Worm (Caenorhabditis elegans): ENCODE measurements around the gene srh-30.

srh-30 gene

DNA sequence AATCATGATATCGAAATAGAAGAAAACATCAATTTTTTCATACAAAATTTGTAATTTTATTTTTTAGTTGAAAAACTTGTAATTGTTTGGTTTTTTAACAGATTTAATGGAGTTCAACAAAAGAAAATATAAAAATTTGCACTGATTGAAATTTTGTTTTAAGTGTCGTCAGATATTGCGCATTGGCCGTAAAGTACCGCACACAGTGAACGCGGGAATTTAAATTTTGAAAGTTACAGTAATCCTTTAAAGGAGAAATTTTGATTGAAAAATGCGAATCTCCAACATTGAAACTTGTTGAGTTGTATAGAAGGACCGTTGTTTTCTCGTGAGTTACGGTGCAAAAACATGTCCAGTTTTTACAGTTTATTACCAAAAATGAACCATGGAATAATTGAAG is 21.4 kb upstream of the srh-30 start:
- no peak for TF ChIP-seq ztf-11 (tag; optimal IDR thresholded peaks at IDR 0.05)
- peak; percentile 7 for TF ChIP-seq pha-4 (tag; optimal IDR thresholded peaks at IDR 0.05)

DNA sequence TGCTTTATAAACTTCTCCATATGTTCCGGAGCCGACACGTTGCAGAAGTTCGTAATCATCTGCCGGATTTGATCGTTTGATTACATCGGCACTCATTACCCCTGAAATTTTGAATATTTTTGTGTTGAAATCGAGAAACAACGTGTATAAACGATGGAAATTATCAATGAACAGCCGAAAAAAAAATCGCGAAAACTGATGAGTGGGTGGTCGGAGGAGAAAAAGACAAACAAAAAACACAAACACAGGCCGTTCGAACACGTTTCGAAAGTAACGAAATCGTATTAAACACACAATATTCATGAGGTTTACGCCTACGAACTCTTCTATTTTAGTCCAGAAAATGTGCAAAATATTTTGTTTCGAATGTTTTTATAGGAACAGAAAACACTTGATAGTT is 21.0 kb upstream of the srh-30 start, which contains the start of gene gck-2:
TSS of gene gck-2 (minus strand) at position 101 of the 400 bp plus-strand sequence.
- TF ChIP-seq skn-1 (tag; optimal IDR thresholded peaks at IDR 0.05) (no peak), tbx-2 (tag; optimal IDR thresholded peaks at IDR 0.05) (no peak), ceh-16 (tag; optimal IDR thresholded peaks at IDR 0.05) (no peak), ama-1 (optimal IDR thresholded peaks at IDR 0.05) (no peak), nhr-23 (tag; optimal IDR thresholded peaks at IDR 0.05) (no peak), egl-5 (tag; optimal IDR thresholded peaks at IDR 0.05) (no peak), eor-1 (tag; optimal IDR thresholded peaks at IDR 0.05) (no peak), R02D3.7 (tag; optimal IDR thresholded peaks at IDR 0.05) (no peak), ZK546.5 (tag; optimal IDR thresholded peaks at IDR 0.05) (no peak), nhr-11 (tag; optimal IDR thresholded peaks at IDR 0.05) (no peak), fkh-10 (GFP tag; optimal IDR thresholded peaks at IDR 0.05) (no peak), hmg-11 (tag; optimal IDR thresholded peaks at IDR 0.05) (no peak), elt-1 (tag; optimal IDR thresholded peaks at IDR 0.05) (no peak), snpc-4 (tag; optimal IDR thresholded peaks at IDR 0.05) (no peak)

DNA sequence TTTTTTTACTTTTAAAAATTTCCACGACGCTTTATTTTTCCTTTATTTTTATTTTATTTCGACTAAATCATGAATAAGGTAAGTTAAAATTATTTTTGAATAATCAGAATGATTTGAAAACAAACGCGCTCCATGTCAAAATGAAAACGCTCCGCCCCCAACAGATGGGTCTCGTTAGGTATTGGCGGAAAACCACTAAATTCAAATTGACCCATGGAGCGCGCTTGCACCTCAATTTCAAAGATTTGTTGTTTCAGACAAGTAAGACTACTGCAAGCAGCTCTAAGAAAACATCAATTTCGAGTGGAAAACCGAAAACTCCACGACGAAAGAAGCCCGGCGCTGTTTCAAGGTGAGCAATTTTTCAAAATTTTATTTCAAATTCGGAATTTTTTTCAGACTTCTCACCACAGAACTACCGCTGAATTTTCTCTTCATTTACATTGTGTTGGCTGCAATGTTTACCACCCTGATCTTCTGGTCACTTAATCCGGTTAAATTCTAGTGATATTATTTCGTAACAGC is 16.4 kb upstream of the srh-30 start, which contains the start of gene ZC404.2:
TSS of gene ZC404.2 (plus strand) at position 47 of the 525 bp plus-strand sequence.
- TF ChIP-seq nhr-23 (tag; optimal IDR thresholded peaks at IDR 0.05) (no peak), ztf-4 (tag; optimal IDR thresholded peaks at IDR 0.05) (no peak), unc-62 (GFP tag; optimal IDR thresholded peaks at IDR 0.05) (no peak)

DNA sequence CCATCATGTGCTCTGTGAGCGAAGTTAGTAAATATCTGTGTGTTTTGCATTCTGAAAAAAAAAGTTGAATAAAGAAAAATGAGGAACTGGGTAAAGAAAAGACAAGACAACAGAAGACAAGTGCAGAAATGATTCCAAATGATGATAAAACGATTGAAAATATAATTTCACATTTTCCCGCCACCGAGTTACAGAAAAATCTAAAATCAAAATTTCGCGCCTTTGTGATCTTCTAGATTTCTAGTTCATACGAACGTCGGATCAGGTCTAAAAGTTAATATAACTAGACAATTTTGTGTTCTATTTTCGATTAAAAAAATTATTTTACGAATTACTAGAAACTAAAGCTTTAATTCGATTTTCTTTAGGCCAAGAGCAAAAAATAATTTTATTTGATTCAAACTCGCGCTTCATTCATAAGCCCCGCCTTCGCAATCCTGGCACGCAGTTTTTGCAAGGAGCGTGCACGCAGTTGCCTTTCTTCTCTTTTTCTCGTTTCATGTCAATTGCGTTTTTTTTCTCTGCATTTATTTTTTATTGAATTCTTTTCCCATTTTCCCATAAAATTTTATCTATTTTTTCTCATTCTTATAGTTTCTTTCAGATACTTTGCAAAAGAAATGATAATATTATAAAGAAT is 13.4 kb upstream of the srh-30 start, which contains the start of the genes spn-4 and spe-39:
TSS of gene spn-4 (minus strand) at position 51 of the 640 bp plus-strand sequence.
TSS of gene spe-39 (plus strand) at position 599 of the 640 bp plus-strand sequence.
- peak; percentile 10 for TF ChIP-seq elt-1 (tag; optimal IDR thresholded peaks at IDR 0.05)
- no peak for TF ChIP-seq ZK546.5 (tag; optimal IDR thresholded peaks at IDR 0.05)
- TF ChIP-seq egl-5 (tag; optimal IDR thresholded peaks at IDR 0.05) = peak; percentile 7
- TF ChIP-seq nfya-1 (tag; optimal IDR thresholded peaks at IDR 0.05; ENCODE audit: insufficient read depth) = peak; percentile 83
- no peak for TF ChIP-seq mdl-1 (tag; optimal IDR thresholded peaks at IDR 0.05)
- TF ChIP-seq skn-1 (tag; optimal IDR thresholded peaks at IDR 0.05) = peak; percentile 53
- peak; percentile 51 for TF ChIP-seq nhr-76 (tag; optimal IDR thresholded peaks at IDR 0.05)
- TF ChIP-seq unc-39 (tag; optimal IDR thresholded peaks at IDR 0.05) = no peak
- TF ChIP-seq fkh-2 (tag; optimal IDR thresholded peaks at IDR 0.05) = no peak
- TF ChIP-seq nhr-23 (tag; optimal IDR thresholded peaks at IDR 0.05) = peak; percentile 81
- TF ChIP-seq nhr-12 (tag; optimal IDR thresholded peaks at IDR 0.05) = no peak
- TF ChIP-seq nhr-237 (tag; optimal IDR thresholded peaks at IDR 0.05) = no peak
- TF ChIP-seq nhr-67 (tag; optimal IDR thresholded peaks at IDR 0.05) = peak; percentile 28
- TF ChIP-seq unc-62 (GFP tag; optimal IDR thresholded peaks at IDR 0.05) = no peak
- peak; percentile 47 for TF ChIP-seq snpc-4 (tag; optimal IDR thresholded peaks at IDR 0.05)
- TF ChIP-seq elt-2 (tag; optimal IDR thresholded peaks at IDR 0.05) = peak; percentile 32
- peak; percentile 10 for TF ChIP-seq lsy-12 (tag; optimal IDR thresholded peaks at IDR 0.05)
- peak; percentile 77 for TF ChIP-seq nhr-43 (tag; optimal IDR thresholded peaks at IDR 0.05; ENCODE audit: poor library complexity, severe bottlenecking)
- peak; percentile 92 for TF ChIP-seq hmg-11 (tag; optimal IDR thresholded peaks at IDR 0.05)
- peak; percentile 66 for TF ChIP-seq R02D3.7 (tag; optimal IDR thresholded peaks at IDR 0.05)
- TF ChIP-seq eor-1 (tag; optimal IDR thresholded peaks at IDR 0.05) = no peak
- no peak for TF ChIP-seq ztf-11 (tag; optimal IDR thresholded peaks at IDR 0.05)
- TF ChIP-seq aly-2 (tag; optimal IDR thresholded peaks at IDR 0.05) = no peak
- TF ChIP-seq ama-1 (optimal IDR thresholded peaks at IDR 0.05) = no peak
- TF ChIP-seq daf-12 (tag; optimal IDR thresholded peaks at IDR 0.05) = no peak
- TF ChIP-seq nhr-25 (tag; optimal IDR thresholded peaks at IDR 0.05) = peak; percentile 34
- no peak for TF ChIP-seq nhr-28 (tag; optimal IDR thresholded peaks at IDR 0.05)
- TF ChIP-seq nhr-11 (tag; optimal IDR thresholded peaks at IDR 0.05) = no peak
- peak; percentile 29 for TF ChIP-seq pqm-1 (tag; optimal IDR thresholded peaks at IDR 0.05)
- no peak for TF ChIP-seq jun-1 (tag; optimal IDR thresholded peaks at IDR 0.05)
- no peak for TF ChIP-seq ceh-16 (tag; optimal IDR thresholded peaks at IDR 0.05)
- no peak for TF ChIP-seq ceh-9 (tag; optimal IDR thresholded peaks at IDR 0.05)
- TF ChIP-seq ceh-82 (tag; optimal IDR thresholded peaks at IDR 0.05) = no peak
- TF ChIP-seq sea-2 (GFP tag; optimal IDR thresholded peaks at IDR 0.05) = no peak
- no peak for TF ChIP-seq egl-27 (tag; optimal IDR thresholded peaks at IDR 0.05)
- TF ChIP-seq lin-15B (tag; optimal IDR thresholded peaks at IDR 0.05) = peak; percentile 55
- peak; percentile 65 for TF ChIP-seq lin-39 (tag; optimal IDR thresholded peaks at IDR 0.05)
- no peak for TF ChIP-seq mml-1 (tag; optimal IDR thresholded peaks at IDR 0.05)

Measured in whole organism, L3 larva.